Fruit fly (Drosophila melanogaster) whole organism, prepupa: ENCODE results near the gene bin.

Experiments used
- Blimp-1 ChIP-seq: fragments of 200-800 bp; sonication (Bioruptor generic); optimal IDR thresholded peaks from 3 replicates; lab custom pipeline; 2017; ENCODE audit warnings: missing biosample characterization, missing genetic modification characterization, mild to moderate bottlenecking, moderate library complexity, missing genetic modification reagents
- CG10631 ChIP-seq: fragments of 200-800 bp; sonication (Bioruptor generic); optimal IDR thresholded peaks from 2 replicates; lab custom pipeline; 2016; ENCODE audit warnings: missing biosample characterization, missing genetic modification characterization
- CG10669 ChIP-seq: fragments of 200-800 bp; sonication (Bioruptor generic); optimal IDR thresholded peaks from 3 replicates; lab custom pipeline; 2018; ENCODE audit warnings: missing biosample characterization, mild to moderate bottlenecking, missing genetic modification characterization, moderate library complexity
- CG11294 ChIP-seq: fragments of 200-800 bp; sonication (Bioruptor generic); IDR thresholded peaks from 2 replicates; pipeline ENCODE4 v1.3.6; 2022; ENCODE audit warnings: missing biosample characterization, missing genetic modification characterization
- CG11762 ChIP-seq: fragments of 200-800 bp; sonication (Bioruptor generic); optimal IDR thresholded peaks from 3 replicates; lab custom pipeline; 2016; ENCODE audit warnings: missing biosample characterization, missing genetic modification characterization; ENCODE audit not compliant: insufficient read depth
- CG15336 ChIP-seq: fragments of 200-800 bp; sonication (Bioruptor generic); IDR thresholded peaks from 2 replicates; pipeline ENCODE4 v1.3.6; 2022; ENCODE audit warnings: missing biosample characterization, missing genetic modification characterization
- CG1621 ChIP-seq: fragments of 200-800 bp; sonication (Bioruptor generic); optimal IDR thresholded peaks from 3 replicates; lab custom pipeline; 2018; ENCODE audit warnings: missing biosample characterization, mild to moderate bottlenecking, missing genetic modification characterization
- CG3032 ChIP-seq: fragments of 200-800 bp; optimal IDR thresholded peaks from 2 replicates; lab custom pipeline; 2019; ENCODE audit warnings: missing biosample characterization, mild to moderate bottlenecking, missing genetic modification characterization, moderate library complexity
- CG31627 ChIP-seq: fragments of 200-800 bp; sonication (Bioruptor generic); optimal IDR thresholded peaks from 3 replicates; lab custom pipeline; 2016; ENCODE audit warnings: missing biosample characterization, missing genetic modification characterization
- CG34406 ChIP-seq: fragments of 200-800 bp; sonication (Bioruptor generic); optimal IDR thresholded peaks from 3 replicates; lab custom pipeline; 2016; ENCODE audit warnings: missing biosample characterization, missing genetic modification characterization
- CG3919 ChIP-seq: fragments of 200-800 bp; sonication (Bioruptor generic); optimal IDR thresholded peaks from 3 replicates; lab custom pipeline; 2016; ENCODE audit warnings: missing biosample characterization, missing genetic modification characterization
- CG4318 ChIP-seq: fragments of 200-800 bp; sonication (Bioruptor generic); optimal IDR thresholded peaks from 3 replicates; lab custom pipeline; 2017; ENCODE audit warnings: missing biosample characterization, mild to moderate bottlenecking, missing genetic modification characterization
- CG6163 ChIP-seq: fragments of 200-800 bp; sonication (Bioruptor generic); IDR thresholded peaks from 3 replicates; pipeline ENCODE4 v1.3.6; 2022; ENCODE audit warnings: missing biosample characterization, missing genetic modification characterization
- CG6792 ChIP-seq: fragments of 200-800 bp; sonication (Bioruptor generic); optimal IDR thresholded peaks from 3 replicates; lab custom pipeline; 2016; ENCODE audit warnings: missing biosample characterization, missing genetic modification characterization
- CG7368 ChIP-seq: fragments of 200-800 bp; sonication (Bioruptor generic); optimal IDR thresholded peaks from 3 replicates; lab custom pipeline; 2016; ENCODE audit warnings: missing biosample characterization, missing genetic modification characterization
- CG8119 ChIP-seq: fragments of 200-800 bp; sonication (Bioruptor generic); IDR thresholded peaks from 3 replicates; pipeline ENCODE4 v1.3.6; 2022; ENCODE audit warnings: missing biosample characterization, missing genetic modification characterization
- CG8319 ChIP-seq: fragments of 200-800 bp; sonication (Bioruptor generic); optimal IDR thresholded peaks from 3 replicates; lab custom pipeline; 2016; ENCODE audit warnings: missing biosample characterization, missing genetic modification characterization
- CG8632 ChIP-seq: fragments of 200-800 bp; sonication (Bioruptor generic); optimal IDR thresholded peaks from 3 replicates; lab custom pipeline; 2016; ENCODE audit warnings: missing biosample characterization, missing genetic modification characterization
- CG9139 ChIP-seq: fragments of 200-800 bp; sonication (Bioruptor generic); optimal IDR thresholded peaks from 3 replicates; lab custom pipeline; 2017; ENCODE audit warnings: missing biosample characterization, mild to moderate bottlenecking, missing genetic modification characterization
- Eip75B ChIP-seq: fragments of 200-800 bp; sonication (Bioruptor generic); optimal IDR thresholded peaks from 3 replicates; lab custom pipeline; 2016; ENCODE audit warnings: missing biosample characterization, missing genetic modification characterization
- Eip78C ChIP-seq: fragments of 200-800 bp; sonication (Bioruptor generic); peaks from one replicate; lab custom pipeline; 2016; ENCODE audit warnings: missing biosample characterization, missing genetic modification characterization
- Eip93F ChIP-seq: fragments of 200-800 bp; sonication (Bioruptor generic); optimal IDR thresholded peaks from 2 replicates; lab custom pipeline; 2016; ENCODE audit warnings: missing biosample characterization, mild to moderate bottlenecking, missing genetic modification characterization
- Ets21C ChIP-seq: fragments of 200-800 bp; sonication (Bioruptor generic); optimal IDR thresholded peaks from 3 replicates; lab custom pipeline; 2016; ENCODE audit warnings: missing biosample characterization, missing genetic modification characterization
- Ets96B ChIP-seq: fragments of 200-800 bp; optimal IDR thresholded peaks from 2 replicates; lab custom pipeline; 2019; ENCODE audit warnings: missing biosample characterization, mild to moderate bottlenecking, missing genetic modification characterization, moderate library complexity
- Gug ChIP-seq: fragments of 200-800 bp; sonication (Bioruptor generic); IDR thresholded peaks from 2 replicates; pipeline ENCODE4 v1.3.6; 2022; ENCODE audit warnings: missing biosample characterization, missing genetic modification characterization
- Hr39 ChIP-seq: fragments of 200-800 bp; sonication (Bioruptor generic); optimal IDR thresholded peaks from 2 replicates; lab custom pipeline; 2016; ENCODE audit warnings: missing biosample characterization, missing genetic modification characterization
- Hr4 ChIP-seq: fragments of 200-800 bp; sonication (Bioruptor generic); optimal IDR thresholded peaks from 3 replicates; lab custom pipeline; 2016; ENCODE audit warnings: missing biosample characterization, missing genetic modification characterization
- Lpt ChIP-seq: fragments of 200-800 bp; sonication (Bioruptor generic); optimal IDR thresholded peaks from 3 replicates; lab custom pipeline; 2016; ENCODE audit warnings: missing biosample characterization, missing genetic modification characterization
- Met ChIP-seq: fragments of 200-800 bp; sonication (Bioruptor generic); optimal IDR thresholded peaks from 3 replicates; lab custom pipeline; 2016; ENCODE audit warnings: missing biosample characterization, missing genetic modification characterization
- OdsH ChIP-seq: fragments of 200-800 bp; sonication (Bioruptor generic); optimal IDR thresholded peaks from 3 replicates; lab custom pipeline; 2016; ENCODE audit warnings: missing biosample characterization, missing genetic modification characterization
- Smox ChIP-seq: fragments of 200-800 bp; sonication (Bioruptor generic); optimal IDR thresholded peaks from 3 replicates; lab custom pipeline; 2016; ENCODE audit warnings: missing biosample characterization, missing genetic modification characterization
- Sox14 ChIP-seq: fragments of 200-800 bp; sonication (Bioruptor generic); optimal IDR thresholded peaks from 3 replicates; lab custom pipeline; 2016; ENCODE audit warnings: missing biosample characterization, missing genetic modification characterization
- Sox15 ChIP-seq: fragments of 200-800 bp; sonication (Bioruptor generic); optimal IDR thresholded peaks from 3 replicates; lab custom pipeline; 2016; ENCODE audit warnings: missing biosample characterization, missing genetic modification characterization
- achi ChIP-seq: fragments of 200-800 bp; sonication (Bioruptor generic); optimal IDR thresholded peaks from 3 replicates; lab custom pipeline; 2016; ENCODE audit warnings: missing biosample characterization, missing genetic modification characterization
- acj6 ChIP-seq: fragments of 200-800 bp; sonication (Bioruptor generic); optimal IDR thresholded peaks from 3 replicates; lab custom pipeline; 2016; ENCODE audit warnings: missing biosample characterization, missing genetic modification characterization
- cyc ChIP-seq: fragments of 200-800 bp; sonication (Bioruptor generic); optimal IDR thresholded peaks from 3 replicates; lab custom pipeline; 2016; ENCODE audit warnings: missing biosample characterization, missing genetic modification characterization
- dac ChIP-seq: fragments of 200-800 bp; sonication (Bioruptor generic); optimal IDR thresholded peaks from 2 replicates; lab custom pipeline; 2017; ENCODE audit warnings: missing biosample characterization, mild to moderate bottlenecking, missing genetic modification characterization
- dsx ChIP-seq: fragments of 200-800 bp; optimal IDR thresholded peaks from 3 replicates; lab custom pipeline; 2019; ENCODE audit warnings: missing biosample characterization, mild to moderate bottlenecking, missing genetic modification characterization, moderate library complexity; ENCODE audit not compliant: poor library complexity, severe bottlenecking
- eg ChIP-seq: fragments of 200-800 bp; sonication (Bioruptor generic); IDR thresholded peaks from 3 replicates; pipeline ENCODE4 v1.3.6; 2022; ENCODE audit warnings: missing biosample characterization, missing genetic modification characterization
- esn ChIP-seq: fragments of 200-800 bp; sonication (Bioruptor generic); optimal IDR thresholded peaks from 2 replicates; lab custom pipeline; 2016; ENCODE audit warnings: missing biosample characterization, mild to moderate bottlenecking, missing genetic modification characterization, moderate library complexity
- fd85E ChIP-seq: fragments of 200-800 bp; sonication (Bioruptor generic); optimal IDR thresholded peaks from 3 replicates; lab custom pipeline; 2016; ENCODE audit warnings: missing biosample characterization, missing genetic modification characterization
- fkh ChIP-seq: fragments of 200-800 bp; sonication (Bioruptor generic); optimal IDR thresholded peaks from 3 replicates; lab custom pipeline; 2017; ENCODE audit warnings: missing biosample characterization, mild to moderate bottlenecking, missing genetic modification characterization, moderate library complexity
- lz ChIP-seq: fragments of 200-800 bp; sonication (Bioruptor generic); optimal IDR thresholded peaks from 3 replicates; lab custom pipeline; 2016; ENCODE audit warnings: missing biosample characterization, missing genetic modification characterization
- pdm3 ChIP-seq: fragments of 200-800 bp; sonication (Bioruptor generic); optimal IDR thresholded peaks from 3 replicates; lab custom pipeline; 2016; ENCODE audit warnings: missing biosample characterization, missing genetic modification characterization
- salr ChIP-seq, 2 experiments: fragments of 200-800 bp; sonication (Bioruptor generic); optimal IDR thresholded peaks; 3 replicates each; lab custom pipeline; 2016 to 2018; ENCODE audit warnings: missing biosample characterization in 2 of 2, missing genetic modification characterization in 2 of 2, mild to moderate bottlenecking in 1 of 2
- spab ChIP-seq: fragments of 200-800 bp; sonication (Bioruptor generic); optimal IDR thresholded peaks from 2 replicates; lab custom pipeline; 2017; ENCODE audit warnings: missing biosample characterization, mild to moderate bottlenecking, missing genetic modification characterization, missing genetic modification reagents
- ss ChIP-seq, 2 experiments: fragments of 200-800 bp; sonication (Bioruptor generic); optimal IDR thresholded peaks; 2 replicates in 1 of 2; 3 replicates in 1 of 2; lab custom pipeline; 2017 to 2018; ENCODE audit warnings: mild to moderate bottlenecking in 2 of 2, missing biosample characterization in 2 of 2, missing genetic modification characterization in 2 of 2, moderate library complexity in 1 of 2
- svp ChIP-seq: fragments of 200-800 bp; sonication (Bioruptor generic); peaks from one replicate; lab custom pipeline; 2016; ENCODE audit warnings: missing biosample characterization, missing genetic modification characterization
- topi ChIP-seq: fragments of 200-800 bp; sonication (Bioruptor generic); optimal IDR thresholded peaks from 3 replicates; lab custom pipeline; 2016; ENCODE audit warnings: missing biosample characterization, missing genetic modification characterization
- vri ChIP-seq: fragments of 200-800 bp; sonication (Bioruptor generic); optimal IDR thresholded peaks from 3 replicates; lab custom pipeline; 2016; ENCODE audit warnings: missing biosample characterization, mild to moderate bottlenecking, missing genetic modification characterization

Gene bin

dm6 chr3L:7006421-7006820 is 16.0 kb downstream of the bin start (continued):
- no peak for TF ChIP-seq topi
- 0 out of 2 replicates have a peak, but pooled peaks have one; percentile 35 for TF ChIP-seq CG15336 (GFP tag; lab: Robert Waterston, UW)
- TF ChIP-seq, all 60 proteins: peak for 10

dm6 chr3L:7008351-7008750 is 17.9 kb downstream of the bin start:
- TF ChIP-seq CG8119 (GFP tag; lab: Robert Waterston, UW) (peak; percentile 44; the same call in 1 of the 3 replicates), CG6163 (GFP tag; lab: Robert Waterston, UW) (peak; percentile 17; the same call in 1 of the 3 replicates), Ets21C (GFP tag; lab: Kevin White, UChicago) (no peak), CG3919 (GFP tag; lab: Kevin White, UChicago) (peak; percentile 43), CG6792 (GFP tag; lab: Kevin White, UChicago) (no peak), Hr39 (GFP tag; lab: Kevin White, UChicago) (no peak), ss (GFP tag; optimal IDR thresholded peaks at IDR 0.05; lab: Kevin White, UChicago) (peak; percentile 34 to 61), CG9139 (GFP tag; lab: Kevin White, UChicago) (peak; percentile 12), Sox15 (GFP tag; lab: Kevin White, UChicago) (peak; percentile 5), CG15336 (GFP tag; lab: Robert Waterston, UW) (peak; percentile 52; the same call in 1 of the 2 replicates), Eip75B (peak; percentile 25), svp (GFP tag; lab: Kevin White, UChicago) (peak; percentile 46), OdsH (GFP tag; lab: Kevin White, UChicago) (peak; percentile 47), Eip78C (GFP tag; lab: Kevin White, UChicago) (peak; percentile 84), CG1621 (no peak), pdm3 (GFP tag; lab: Kevin White, UChicago) (peak; percentile 24), achi (GFP tag; lab: Kevin White, UChicago) (peak; percentile 64), dsx (GFP tag; lab: Kevin White, UChicago) (peak; percentile 42), CG31627 (GFP tag; lab: Kevin White, UChicago) (peak; percentile 22), dac (GFP tag; lab: Kevin White, UChicago) (no peak), lz (GFP tag; lab: Kevin White, UChicago) (no peak), Sox14 (peak; percentile 7), CG34406 (GFP tag; lab: Kevin White, UChicago) (peak; percentile 53), Gug (GFP tag; lab: Robert Waterston, UW) (no peak), CG10669 (GFP tag; lab: Kevin White, UChicago) (peak; percentile 36), spab (GFP tag; lab: Kevin White, UChicago) (peak; percentile 63), Blimp-1 (GFP tag; lab: Kevin White, UChicago) (no peak), fkh (peak; percentile 12), CG10631 (peak; percentile 27), Eip93F (GFP tag; lab: Kevin White, UChicago) (no peak), eg (GFP tag; lab: Robert Waterston, UW) (peak; percentile 40; the same call in 1 of the 3 replicates), Smox (GFP tag; lab: Kevin White, UChicago) (peak; percentile 11), Lpt (peak; percentile 15), CG11294 (GFP tag; lab: Robert Waterston, UW) (no peak), cyc (no peak), topi (peak; percentile 28), Ets96B (tag; lab: Kevin White, UChicago) (peak; percentile 39), CG8319 (GFP tag; lab: Kevin White, UChicago) (peak; percentile 0), vri (no peak), fd85E (GFP tag; lab: Kevin White, UChicago) (no peak), Hr4 (GFP tag; lab: Kevin White, UChicago) (peak; percentile 53), acj6 (GFP tag; lab: Kevin White, UChicago) (peak; percentile 48), Met (peak; percentile 15), CG4318 (peak; percentile 6), esn (GFP tag; lab: Kevin White, UChicago) (peak; percentile 23), CG3032 (tag; lab: Kevin White, UChicago) (peak; percentile 69), CG11762 (GFP tag; lab: Kevin White, UChicago) (no peak), CG8632 (GFP tag; lab: Kevin White, UChicago) (peak; percentile 23), salr (GFP tag; optimal IDR thresholded peaks at IDR 0.05; lab: Kevin White, UChicago) (peak in 1 of 2 experiments; percentile 63), CG7368 (no peak)
